Fruit fly (Drosophila melanogaster) S2 (cell line): ENCODE measurements around the gene Npc2a.

Source experiments
- CG8478 ChIP-seq: fragments of >200 bp; optimal IDR thresholded peaks from 2 replicates; lab custom pipeline; 2018
- CTCF ChIP-seq, 2 experiments: fragments of >200 bp; optimal IDR thresholded peaks; 2 replicates each; lab custom pipeline; 2018

- TF ChIP-seq CG8478 (lab: Kevin White, UChicago) (no peak), CTCF (optimal IDR thresholded peaks at IDR 0.05; lab: Kevin White, UChicago) (no peak)
Observed at dm6 chr2L:1992060-1992459, 4.0 kb downstream of the Npc2a start, which contains the start of gene Obp22a.
